Worm (Caenorhabditis elegans): ENCODE data around the gene polh-1.

- TF ChIP-seq W03F9.2 (tag; optimal IDR thresholded peaks at IDR 0.05) (peak; percentile 58), him-1 (tag; optimal IDR thresholded peaks at IDR 0.05) (peak; percentile 79), dao-5 (tag; optimal IDR thresholded peaks at IDR 0.05) (no peak)
These were observed 25.0 kb downstream of the polh-1 start for ce11 chrIII:1925048-1925537.

Data from whole organism, L4/young adult.